Worm (Caenorhabditis elegans) whole organism, late embryonic: ENCODE data around the gene fbxc-53.

Source experiments
- C08G9.2 ChIP-seq: sonication (generic microtip); optimal IDR thresholded peaks from 2 replicates; lab custom pipeline; 2016; ENCODE audit warnings: mild to moderate bottlenecking, missing genetic modification characterization, moderate library complexity, missing compliant biosample characterization
- C38D4.7 ChIP-seq: fragments of 200-800 bp; sonication (Bioruptor generic); optimal IDR thresholded peaks from 2 replicates; lab custom pipeline; 2018; ENCODE audit warnings: mild to moderate bottlenecking, missing genetic modification characterization, moderate library complexity, missing compliant biosample characterization
- K09A11.1 ChIP-seq: sonication (generic microtip); optimal IDR thresholded peaks from 2 replicates; lab custom pipeline; 2017; ENCODE audit warnings: antibody characterized with exemption, mild to moderate bottlenecking, missing genetic modification characterization, missing compliant biosample characterization; ENCODE audit not compliant: insufficient read depth
- T23F11.4 ChIP-seq: fragments of 200-800 bp; sonication (Bioruptor generic); optimal IDR thresholded peaks from 2 replicates; lab custom pipeline; 2018; ENCODE audit warnings: mild to moderate bottlenecking, missing genetic modification characterization, missing compliant biosample characterization
- ceh-18 ChIP-seq: sonication (generic microtip); optimal IDR thresholded peaks from 2 replicates; lab custom pipeline; 2016; ENCODE audit warnings: missing genetic modification characterization, missing compliant biosample characterization
- ceh-24 ChIP-seq: sonication (generic microtip); optimal IDR thresholded peaks from 2 replicates; lab custom pipeline; 2016; ENCODE audit warnings: mild to moderate bottlenecking, missing genetic modification characterization, missing compliant biosample characterization
- ceh-30 ChIP-seq: fragments of 150-350 bp; optimal IDR thresholded peaks from 2 replicates; lab custom pipeline; 2014; ENCODE audit warnings: missing biosample characterization, missing genetic modification characterization
- ceh-31 ChIP-seq: sonication (generic microtip); optimal IDR thresholded peaks from 2 replicates; lab custom pipeline; 2016; ENCODE audit warnings: missing genetic modification characterization, missing compliant biosample characterization
- ceh-34 ChIP-seq: sonication (generic microtip); optimal IDR thresholded peaks from 2 replicates; lab custom pipeline; 2016; ENCODE audit warnings: mild to moderate bottlenecking, missing genetic modification characterization, missing compliant biosample characterization
- ceh-45 ChIP-seq: fragments of 200-800 bp; sonication (Bioruptor generic); IDR thresholded peaks from 2 replicates; pipeline ENCODE4 v1.3.6; 2022; ENCODE audit warnings: missing genetic modification reagents, missing genetic modification characterization, missing compliant biosample characterization
- ceh-48 ChIP-seq: sonication (generic microtip); optimal IDR thresholded peaks from 2 replicates; lab custom pipeline; 2016; ENCODE audit warnings: missing genetic modification characterization, inconsistent platforms, missing compliant biosample characterization
- dve-1 ChIP-seq: sonication (generic microtip); optimal IDR thresholded peaks from 2 replicates; lab custom pipeline; 2017; ENCODE audit warnings: antibody characterized with exemption, mild to moderate bottlenecking, missing genetic modification characterization, missing compliant biosample characterization
- elt-4 ChIP-seq: sonication (generic microtip); optimal IDR thresholded peaks from 2 replicates; lab custom pipeline; 2016; ENCODE audit warnings: missing genetic modification characterization, missing compliant biosample characterization
- ets-4 ChIP-seq: sonication (generic microtip); optimal IDR thresholded peaks from 2 replicates; lab custom pipeline; 2016; ENCODE audit warnings: missing genetic modification characterization, missing compliant biosample characterization
- eyg-1 ChIP-seq: sonication (generic microtip); optimal IDR thresholded peaks from 2 replicates; lab custom pipeline; 2016; ENCODE audit warnings: missing genotype, missing genetic modification characterization, missing compliant biosample characterization
- fkh-10 ChIP-seq: fragments of 150-350 bp; optimal IDR thresholded peaks from 2 replicates; lab custom pipeline; 2014; ENCODE audit warnings: missing biosample characterization, missing genetic modification reagents, missing genetic modification characterization
- gmeb-2 ChIP-seq: sonication (generic microtip); optimal IDR thresholded peaks from 2 replicates; lab custom pipeline; 2016; ENCODE audit warnings: missing genetic modification characterization, inconsistent platforms, missing compliant biosample characterization
- hlh-13 ChIP-seq: fragments of 200-800 bp; sonication (Bioruptor generic); optimal IDR thresholded peaks from 2 replicates; lab custom pipeline; 2018; ENCODE audit warnings: mild to moderate bottlenecking, missing genetic modification characterization, missing compliant biosample characterization
- madf-2 ChIP-seq: sonication (generic microtip); optimal IDR thresholded peaks from 2 replicates; lab custom pipeline; 2017; ENCODE audit warnings: missing genetic modification characterization, missing compliant biosample characterization
- nhr-11 ChIP-seq: fragments of 150-350 bp; optimal IDR thresholded peaks from 2 replicates; lab custom pipeline; 2014; ENCODE audit warnings: missing biosample characterization, missing genetic modification characterization
- npax-4 ChIP-seq: sonication (generic microtip); optimal IDR thresholded peaks from 2 replicates; lab custom pipeline; 2016; ENCODE audit warnings: missing genetic modification characterization, missing compliant biosample characterization
- odd-2 ChIP-seq: sonication (generic microtip); optimal IDR thresholded peaks from 2 replicates; lab custom pipeline; 2017; ENCODE audit warnings: antibody characterized with exemption, mild to moderate bottlenecking, missing genetic modification characterization, missing compliant biosample characterization
- pax-1 ChIP-seq: fragments of 150-350 bp; optimal IDR thresholded peaks from 2 replicates; lab custom pipeline; 2014; ENCODE audit warnings: missing biosample characterization, missing genetic modification characterization
- pha-2 ChIP-seq: sonication (generic microtip); optimal IDR thresholded peaks from 2 replicates; lab custom pipeline; 2017; ENCODE audit warnings: mild to moderate bottlenecking, missing genetic modification characterization, missing compliant biosample characterization
- pqm-1 ChIP-seq: sonication (generic microtip); optimal IDR thresholded peaks from 2 replicates; lab custom pipeline; 2016; ENCODE audit warnings: missing genetic modification characterization, missing compliant biosample characterization
- pros-1 ChIP-seq: fragments of 150-350 bp; optimal IDR thresholded peaks from 2 replicates; lab custom pipeline; 2014; ENCODE audit warnings: missing biosample characterization, missing genetic modification reagents, missing genetic modification characterization
- ref-2 ChIP-seq: sonication (generic microtip); optimal IDR thresholded peaks from 2 replicates; lab custom pipeline; 2016; ENCODE audit warnings: missing genetic modification characterization, missing compliant biosample characterization
- rnt-1 ChIP-seq: sonication (generic microtip); optimal IDR thresholded peaks from 2 replicates; lab custom pipeline; 2016; ENCODE audit warnings: missing genetic modification characterization, missing compliant biosample characterization
- sox-4 ChIP-seq: sonication (generic microtip); optimal IDR thresholded peaks from 2 replicates; lab custom pipeline; 2017; ENCODE audit warnings: mild to moderate bottlenecking, missing genetic modification characterization, inconsistent platforms, missing compliant biosample characterization
- tbx-7 ChIP-seq: sonication (generic microtip); optimal IDR thresholded peaks from 2 replicates; lab custom pipeline; 2016; ENCODE audit warnings: missing genotype, missing genetic modification characterization, missing compliant biosample characterization
- unc-3 ChIP-seq, 2 experiments: fragments of 200-800 bp in 1 of 2; sonication (Bioruptor generic) in 1 of 2; sonication (generic microtip) in 1 of 2; conservative IDR thresholded peaks in 1 of 2; optimal IDR thresholded peaks in 1 of 2; 2 replicates each; pipeline versions ENCODE4 v1.3.6 to Lab custom; 2016 to 2022; ENCODE audit warnings: missing compliant biosample characterization in 2 of 2, missing genetic modification characterization in 2 of 2, missing genetic modification reagents in 1 of 2
- unc-42 ChIP-seq: sonication (generic microtip); optimal IDR thresholded peaks from 2 replicates; lab custom pipeline; 2016; ENCODE audit warnings: missing genotype, missing genetic modification characterization, missing compliant biosample characterization
- zip-5 ChIP-seq: sonication (generic microtip); optimal IDR thresholded peaks from 2 replicates; lab custom pipeline; 2016; ENCODE audit warnings: missing genetic modification characterization, missing compliant biosample characterization

fbxc-53 gene

DNA sequence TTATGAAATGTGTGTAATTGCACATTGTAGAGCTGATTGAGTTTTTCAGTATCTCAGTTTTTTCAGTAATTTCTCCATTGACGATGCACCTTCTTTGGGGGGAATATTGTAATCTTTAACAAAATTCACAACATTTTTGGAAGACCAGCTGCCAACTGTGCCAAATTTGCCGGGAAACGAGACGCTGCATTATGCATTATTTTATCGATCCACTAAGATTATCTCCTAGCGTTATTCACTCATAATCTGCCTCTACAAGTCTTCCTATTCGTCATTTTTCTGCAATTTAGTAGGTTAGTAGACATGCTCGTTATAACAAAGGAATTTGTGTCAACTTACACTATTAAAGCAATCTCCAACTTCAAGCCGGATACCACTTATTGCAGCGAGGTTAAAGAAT is 20.6 kb downstream of the fbxc-53 start, which contains the start of the genes sdz-12 and bath-31:
Gene sdz-12, minus strand, starts transcription at position 101 of the 400 bp plus-strand sequence.
Gene bath-31, plus strand, starts transcription at position 251 of the 400 bp plus-strand sequence.
- no peak for TF ChIP-seq ceh-31 (tag; lab: Kevin White, UChicago)
- TF ChIP-seq npax-4, result no peak
- TF ChIP-seq odd-2 (tag; lab: Kevin White, UChicago), result no peak

DNA sequence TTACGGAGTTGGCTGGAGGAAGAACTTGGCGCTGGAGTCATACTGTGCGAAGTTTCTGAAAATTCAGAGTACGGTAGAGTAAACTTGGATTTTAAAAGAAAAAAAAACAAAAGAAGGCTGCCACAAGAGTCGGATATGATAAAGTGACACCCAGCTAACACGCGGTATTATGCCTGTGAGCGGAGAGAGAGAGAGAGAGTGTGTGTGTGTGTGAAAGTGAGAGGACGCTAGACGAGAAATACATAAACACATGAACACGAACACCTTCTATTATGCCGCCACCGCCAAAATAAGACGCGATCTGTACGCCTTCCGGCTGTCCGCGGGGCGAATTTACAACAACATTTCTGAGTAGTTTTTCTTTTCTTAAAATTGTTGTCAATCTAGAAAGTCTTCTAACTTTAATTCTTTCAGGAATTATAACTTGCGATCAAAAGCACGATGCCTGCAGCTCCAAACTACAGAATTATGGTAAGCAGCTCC is 25.8 kb downstream of the fbxc-53 start, which contains the start of gene F12E12.6:
Gene F12E12.6, minus strand, starts transcription at position 51 of the 483 bp plus-strand sequence.
- TF ChIP-seq ref-2 (no peak), zip-5 (no peak), ceh-30 (tag; lab: Kevin White, UChicago) (no peak), rnt-1 (tag; lab: Kevin White, UChicago) (no peak)
- TF ChIP-seq, all 69 proteins: peak for 0

DNA sequence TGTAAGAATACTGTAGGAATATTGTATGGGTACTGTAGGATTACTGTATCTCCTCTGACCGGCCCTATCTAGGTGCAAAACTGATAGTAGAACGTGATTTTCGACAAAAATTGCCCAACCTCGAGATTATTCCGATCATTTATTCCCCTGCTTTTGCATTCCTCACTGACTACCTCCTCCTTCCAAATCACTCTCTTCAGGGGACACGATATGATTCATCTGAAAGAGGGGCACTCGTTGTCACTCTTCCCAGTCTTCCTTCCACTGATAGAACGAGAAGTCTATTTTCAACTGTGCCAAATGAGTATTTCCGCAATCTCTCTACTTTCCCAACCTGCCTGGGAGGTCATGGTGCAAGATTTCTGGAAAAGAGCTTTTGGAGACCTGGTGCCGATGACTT is 28.6 kb downstream of the fbxc-53 start, which contains the start of gene F12E12.2:
Gene F12E12.2, plus strand, starts transcription at position 301 of the 400 bp plus-strand sequence.
- TF ChIP-seq npax-4, result no peak
- no peak for TF ChIP-seq gmeb-2 (tag; lab: Kevin White, UChicago)
- TF ChIP-seq ceh-18 (tag; lab: Kevin White, UChicago), result no peak
- TF ChIP-seq T23F11.4 (GFP tag; lab: Kevin White, UChicago), result no peak
- TF ChIP-seq pax-1 (tag; lab: Kevin White, UChicago), result no peak
- no peak for TF ChIP-seq ceh-48 (tag; lab: Kevin White, UChicago)
- no peak for TF ChIP-seq hlh-13
- no peak for TF ChIP-seq tbx-7

DNA sequence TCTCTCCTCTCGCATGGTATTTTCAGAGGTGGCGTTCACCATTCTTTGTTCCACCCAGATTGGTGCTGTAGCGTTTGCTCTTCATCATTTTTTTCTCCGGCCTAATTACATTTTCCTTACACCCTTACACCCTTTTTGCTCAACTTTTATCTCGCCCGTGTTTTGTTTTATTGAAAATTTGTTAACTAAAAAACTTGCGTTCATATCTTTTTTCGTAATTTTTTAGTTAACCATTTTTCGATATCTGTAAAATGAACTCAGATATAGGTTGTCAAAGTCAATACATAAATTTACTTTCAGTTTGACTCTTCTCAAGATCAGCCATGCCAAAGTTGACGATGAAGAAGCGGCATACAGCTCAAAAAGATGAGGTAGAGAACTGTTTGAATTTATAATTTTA is 30.5 kb downstream of the fbxc-53 start, which contains the start of gene F12E12.1:
Gene F12E12.1, plus strand, starts transcription at position 301 of the 400 bp plus-strand sequence.
- TF ChIP-seq C08G9.2, result no peak

DNA sequence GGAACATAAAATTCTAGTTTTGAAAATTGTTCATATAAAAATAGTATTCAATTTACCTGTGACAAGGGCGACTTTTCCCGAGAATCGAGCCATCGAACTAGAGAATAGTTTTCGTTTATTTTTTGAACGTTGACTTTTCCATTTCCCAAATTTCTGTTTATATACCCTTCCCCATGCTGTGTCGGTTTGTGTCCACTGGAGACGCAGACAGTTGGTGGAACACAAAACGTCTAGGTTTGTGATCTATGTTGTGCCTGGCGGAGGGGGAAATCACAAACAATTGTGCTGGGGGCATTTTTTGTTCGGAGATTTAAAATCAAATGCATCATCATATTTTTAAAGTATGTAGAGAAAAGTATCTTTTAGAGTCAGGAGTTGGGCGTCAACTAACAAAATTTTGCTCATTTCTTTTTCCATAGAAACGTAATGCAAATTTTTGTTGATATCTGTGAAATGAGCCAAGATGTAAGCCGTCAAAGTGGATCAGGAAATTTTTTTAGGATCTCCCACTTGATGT is 32.7 kb downstream of the fbxc-53 start, which contains the start of gene nta-1:
Gene nta-1, minus strand, starts transcription at position 131 of the 517 bp plus-strand sequence.
- TF ChIP-seq nhr-11 (tag; lab: Kevin White, UChicago), result no peak
- no peak for TF ChIP-seq sox-4 (tag; lab: Kevin White, UChicago)
- no peak for TF ChIP-seq pha-2 (tag; lab: Kevin White, UChicago)
- no peak for TF ChIP-seq unc-3 (GFP tag; conservative IDR thresholded peaks at IDR 0.05; lab: Robert Waterston, UW)
- TF ChIP-seq unc-3 (tag; optimal IDR thresholded peaks at IDR 0.05; lab: Kevin White, UChicago), result no peak
- TF ChIP-seq dve-1 (tag; lab: Kevin White, UChicago), result no peak
- TF ChIP-seq ets-4, result no peak
- no peak for TF ChIP-seq ceh-24 (tag; lab: Kevin White, UChicago)
- TF ChIP-seq elt-4 (tag; lab: Kevin White, UChicago), result no peak
- TF ChIP-seq pqm-1 (tag; lab: Kevin White, UChicago), result no peak
- no peak for TF ChIP-seq pros-1 (tag; lab: Kevin White, UChicago)

DNA sequence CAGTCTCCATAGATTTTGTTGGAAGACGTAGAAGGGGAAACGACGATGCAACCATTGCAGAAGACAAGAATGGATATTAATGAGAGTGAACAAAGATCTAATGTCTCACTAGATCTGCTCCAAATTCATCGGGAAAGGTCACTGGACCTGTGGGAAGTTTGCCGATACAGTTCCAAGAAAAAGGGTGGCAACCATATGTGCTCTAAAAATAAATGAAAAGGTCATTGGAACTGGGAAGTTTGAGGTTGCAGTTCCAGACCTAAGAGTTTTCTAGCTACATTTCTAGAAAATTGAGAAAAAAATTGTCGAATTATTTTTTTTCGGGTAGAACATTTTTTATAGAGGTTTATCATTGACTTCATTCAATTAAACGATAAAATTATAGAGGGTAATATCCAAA is 36.3 kb downstream of the fbxc-53 start, which contains the start of gene fbxb-92:
Gene fbxb-92, minus strand, starts transcription at position 101 of the 400 bp plus-strand sequence.
- TF ChIP-seq eyg-1, result no peak
- no peak for TF ChIP-seq ceh-45 (GFP tag; lab: Robert Waterston, UW)
- TF ChIP-seq nhr-11 (tag; lab: Kevin White, UChicago), result no peak
- TF ChIP-seq tbx-7, result no peak
- no peak for TF ChIP-seq fkh-10
- no peak for TF ChIP-seq C38D4.7 (GFP tag; lab: Kevin White, UChicago)
- no peak for TF ChIP-seq madf-2 (tag; lab: Kevin White, UChicago)
- no peak for TF ChIP-seq ceh-34 (tag; lab: Kevin White, UChicago)
- no peak for TF ChIP-seq pax-1 (tag; lab: Kevin White, UChicago)
- TF ChIP-seq K09A11.1 (tag; lab: Kevin White, UChicago), result no peak
- TF ChIP-seq unc-42 (tag; lab: Kevin White, UChicago), result no peak
- TF ChIP-seq ceh-31 (tag; lab: Kevin White, UChicago), result no peak
